Worm (Caenorhabditis elegans) whole organism, early embryonic: ENCODE measurements around the gene Y43F8C.5.

ENCODE experiments used
- B0310.2 ChIP-seq: sonication (generic microtip); optimal IDR thresholded peaks from 2 replicates; lab custom pipeline; 2016; ENCODE audit warnings: mild to moderate bottlenecking, missing genetic modification characterization, missing compliant biosample characterization
- F13C5.2 ChIP-seq: sonication (generic microtip); optimal IDR thresholded peaks from 2 replicates; lab custom pipeline; 2017; ENCODE audit warnings: mild to moderate bottlenecking, missing genetic modification characterization, inconsistent platforms, missing compliant biosample characterization
- ceh-36 ChIP-seq: sonication (generic microtip); optimal IDR thresholded peaks from 2 replicates; lab custom pipeline; 2016; ENCODE audit warnings: missing genetic modification characterization, inconsistent platforms, missing compliant biosample characterization
- flt-1 ChIP-seq: fragments of 200-800 bp; sonication (Bioruptor generic); IDR thresholded peaks from 2 replicates; pipeline ENCODE4 v1.3.6; 2022; ENCODE audit warnings: missing genetic modification characterization, missing compliant biosample characterization
- hmbx-1 ChIP-seq: sonication (generic microtip); optimal IDR thresholded peaks from 2 replicates; lab custom pipeline; 2016; ENCODE audit warnings: mild to moderate bottlenecking, missing genetic modification characterization, missing compliant biosample characterization
- sea-1 ChIP-seq: fragments of 200-800 bp; sonication (Bioruptor generic); conservative IDR thresholded peaks from 2 replicates; pipeline ENCODE4 v1.3.6; 2022; ENCODE audit warnings: missing genetic modification characterization, missing compliant biosample characterization
- tbx-37 ChIP-seq: fragments of 200-800 bp; sonication (Bioruptor generic); conservative IDR thresholded peaks from 2 replicates; pipeline ENCODE4 v1.3.6; 2022; ENCODE audit warnings: missing genetic modification reagents, missing genetic modification characterization, missing compliant biosample characterization
- tra-4 ChIP-seq: sonication (generic microtip); optimal IDR thresholded peaks from 2 replicates; lab custom pipeline; 2017; ENCODE audit warnings: missing genetic modification characterization, missing compliant biosample characterization

DNA sequence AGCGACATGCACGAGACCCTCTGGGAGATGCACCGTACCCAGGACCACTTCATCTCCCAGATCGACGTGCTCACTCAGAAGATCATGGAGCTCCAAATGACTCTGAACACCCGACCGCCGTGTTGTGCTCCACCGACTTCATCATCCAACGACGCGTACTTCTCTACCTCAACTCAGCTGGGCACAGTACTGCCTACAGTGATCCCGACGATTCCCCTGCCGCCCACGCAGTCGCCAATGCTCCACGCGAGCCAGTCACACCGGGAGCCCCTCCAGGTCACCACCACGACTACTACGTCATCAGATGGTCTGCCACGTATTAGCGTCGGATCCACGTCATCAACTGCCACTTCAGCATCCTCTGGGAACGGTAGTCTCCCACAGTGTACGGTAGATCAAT, 27.0 kb downstream of the Y43F8C.5 start:
- TF ChIP-seq B0310.2 (tag; lab: Kevin White, UChicago) (no peak), tra-4 (no peak), tbx-37 (GFP tag; lab: Robert Waterston, UW) (no peak), ceh-36 (no peak), hmbx-1 (tag; lab: Kevin White, UChicago) (no peak), F13C5.2 (no peak), flt-1 (GFP tag; lab: Robert Waterston, UW) (no peak), sea-1 (GFP tag; lab: Robert Waterston, UW) (no peak)
